Worm (Caenorhabditis elegans): ENCODE measurements around the gene abts-2.

DNA sequence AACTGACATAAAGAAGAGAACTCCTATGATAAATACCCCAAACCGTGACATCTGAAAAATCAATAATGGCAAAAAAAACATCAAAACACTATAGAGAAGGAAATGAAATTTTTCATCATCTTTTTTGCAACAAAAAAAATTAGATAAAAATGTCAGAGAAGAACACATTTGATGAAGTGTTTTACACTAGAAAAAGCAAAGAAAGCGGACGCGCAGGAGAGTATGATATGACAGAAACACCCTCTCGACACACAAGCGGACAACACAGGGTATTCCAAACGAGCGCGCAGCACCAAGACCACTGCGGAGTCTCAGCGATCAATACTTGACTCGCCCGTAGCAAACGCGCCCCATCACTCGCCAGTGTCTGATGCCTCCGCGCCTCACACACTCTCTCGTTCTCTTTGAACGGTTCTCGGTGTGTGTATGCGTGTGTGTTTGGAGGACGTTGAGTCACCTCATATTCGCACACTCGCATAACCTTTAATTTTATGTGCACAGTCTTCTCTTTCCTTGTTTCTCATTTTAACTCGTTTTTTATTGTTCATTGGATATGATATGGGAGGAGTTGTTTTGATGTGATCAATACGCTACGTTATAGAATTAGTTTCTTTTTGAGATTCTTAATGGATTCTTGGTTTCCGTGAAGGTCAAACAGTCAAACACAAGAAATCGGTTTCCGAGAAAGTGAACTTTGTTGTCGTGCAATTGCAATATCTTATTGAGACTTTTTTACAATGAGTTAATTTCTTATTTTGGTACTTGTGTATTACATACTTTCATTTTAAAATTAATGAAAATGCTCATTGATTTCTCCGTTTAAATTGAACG lies 38.8 kb upstream of the abts-2 start, which contains the start of gene selt-1.1:
- TF ChIP-seq dao-5 (tag; optimal IDR thresholded peaks at IDR 0.05) (no peak), W03F9.2 (tag; optimal IDR thresholded peaks at IDR 0.05) (peak; percentile 64), him-1 (tag; optimal IDR thresholded peaks at IDR 0.05) (no peak)

Measured in whole organism, L4/young adult.